Fruit fly (Drosophila melanogaster) whole organism, pupa: Measurements from ENCODE around the gene Hr39.

Experiments used
- CG12605 ChIP-seq: fragments of 200-800 bp; sonication (Bioruptor generic); IDR thresholded peaks from 2 replicates; pipeline ENCODE4 v1.3.6; 2022; ENCODE audit warnings: missing biosample characterization, missing genetic modification characterization
- CG13204 ChIP-seq: fragments of 200-800 bp; sonication (Bioruptor generic); optimal IDR thresholded peaks from 2 replicates; lab custom pipeline; 2018; ENCODE audit warnings: missing biosample characterization, mild to moderate bottlenecking, missing genetic modification characterization, moderate library complexity
- CG17806 ChIP-seq: fragments of 200-800 bp; sonication (Bioruptor generic); optimal IDR thresholded peaks from 2 replicates; lab custom pipeline; 2018; ENCODE audit warnings: missing biosample characterization, mild to moderate bottlenecking, missing genetic modification characterization, moderate library complexity
- CG34367 ChIP-seq: fragments of 200-800 bp; sonication (Bioruptor generic); optimal IDR thresholded peaks from 2 replicates; lab custom pipeline; 2018; ENCODE audit warnings: missing biosample characterization, mild to moderate bottlenecking, missing genetic modification characterization
- CG8159 ChIP-seq: fragments of 200-800 bp; sonication (Bioruptor generic); optimal IDR thresholded peaks from 3 replicates; lab custom pipeline; 2018; ENCODE audit warnings: missing biosample characterization, mild to moderate bottlenecking, missing genetic modification characterization, moderate library complexity
- EcR ChIP-seq: fragments of 200-800 bp; sonication (Bioruptor generic); optimal IDR thresholded peaks from 3 replicates; lab custom pipeline; 2019; ENCODE audit warnings: missing biosample characterization, missing genetic modification characterization, mild to moderate bottlenecking, moderate library complexity, missing genetic modification reagents
- Snoo ChIP-seq: fragments of 200-800 bp; sonication (Bioruptor generic); optimal IDR thresholded peaks from 3 replicates; lab custom pipeline; 2017; ENCODE audit warnings: missing biosample characterization, mild to moderate bottlenecking, missing genetic modification characterization, inconsistent platforms
- rn ChIP-seq: fragments of 200-800 bp; sonication (Bioruptor generic); IDR thresholded peaks from 2 replicates; pipeline ENCODE4 v1.3.6; 2022; ENCODE audit warnings: missing biosample characterization, missing genetic modification characterization

DNA sequence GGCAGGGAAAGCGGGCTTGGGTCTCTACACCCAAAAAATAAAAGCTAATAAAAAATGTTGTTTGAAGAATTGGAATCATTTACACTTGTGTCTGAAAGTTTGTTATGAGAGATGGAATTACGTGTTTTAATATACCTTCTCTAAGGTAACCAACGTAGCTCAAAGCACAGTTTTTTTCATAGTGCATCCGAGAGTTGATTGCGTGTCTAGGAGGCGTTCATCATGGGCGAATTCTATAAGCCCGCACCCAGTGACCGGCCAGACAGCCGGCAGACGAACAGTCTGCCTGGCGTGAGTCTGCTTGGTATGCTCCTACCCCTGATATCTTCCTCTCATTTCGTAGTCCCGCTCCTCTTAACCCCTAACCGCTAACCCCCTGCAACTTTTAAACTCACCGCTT lies 49.3 kb upstream of the Hr39 start:
- no peak for TF ChIP-seq CG12605 (GFP tag; lab: Robert Waterston, UW)
- no peak for TF ChIP-seq CG34367 (tag; lab: Kevin White, UChicago)
- TF ChIP-seq EcR (GFP tag; lab: Kevin White, UChicago), result no peak
- TF ChIP-seq CG13204 (GFP tag; lab: Kevin White, UChicago), result no peak
- no peak for TF ChIP-seq rn (GFP tag; lab: Robert Waterston, UW)
- TF ChIP-seq Snoo (tag; lab: Kevin White, UChicago), result no peak
- TF ChIP-seq CG8159, result no peak
- no peak for TF ChIP-seq CG17806 (tag; lab: Kevin White, UChicago)
